Fruit fly (Drosophila melanogaster) whole organism, embryonic: ENCODE results near the gene CG32599.
A peak's percentile ranks its signal among the peaks of the same experiment; 100 is the strongest.

ENCODE experiments used
- Antp ChIP-seq: fragments of 200-800 bp; sonication (Bioruptor generic); optimal IDR thresholded peaks from 3 replicates; lab custom pipeline; 2016; ENCODE audit warnings: missing biosample characterization, missing genetic modification characterization
- Atf6 ChIP-seq: fragments of 200-800 bp; sonication (Bioruptor generic); IDR thresholded peaks from 2 replicates; pipeline ENCODE4 v1.3.6; 2022; ENCODE audit warnings: missing biosample characterization, missing genetic modification characterization
- CG10565 ChIP-seq: fragments of 200-800 bp; sonication (Bioruptor generic); optimal IDR thresholded peaks from 3 replicates; lab custom pipeline; 2016; ENCODE audit warnings: missing biosample characterization, mild to moderate bottlenecking, missing genetic modification characterization
- CG12236 ChIP-seq: fragments of 200-800 bp; sonication (Bioruptor generic); optimal IDR thresholded peaks from 2 replicates; lab custom pipeline; 2016; ENCODE audit warnings: missing biosample characterization, missing genetic modification characterization
- CG15696 ChIP-seq: fragments of 200-800 bp; sonication (Bioruptor generic); optimal IDR thresholded peaks from 2 replicates; lab custom pipeline; 2019; ENCODE audit warnings: missing biosample characterization, mild to moderate bottlenecking, missing genetic modification characterization, moderate library complexity
- CG1602 ChIP-seq: fragments of 200-800 bp; sonication (Bioruptor generic); optimal IDR thresholded peaks from 3 replicates; lab custom pipeline; 2016; ENCODE audit warnings: missing biosample characterization, missing genetic modification characterization
- CG1647 ChIP-seq: fragments of 200-800 bp; sonication (Bioruptor generic); optimal IDR thresholded peaks from 3 replicates; lab custom pipeline; 2016; ENCODE audit warnings: missing biosample characterization, missing genetic modification characterization
- CG17829 ChIP-seq: fragments of 200-800 bp; optimal IDR thresholded peaks from 2 replicates; lab custom pipeline; 2019; ENCODE audit warnings: missing biosample characterization, mild to moderate bottlenecking, missing genetic modification characterization, moderate library complexity
- CG18619 ChIP-seq: fragments of 200-800 bp; sonication (Bioruptor generic); optimal IDR thresholded peaks from 3 replicates; lab custom pipeline; 2017; ENCODE audit warnings: missing biosample characterization, mild to moderate bottlenecking, missing genetic modification characterization
- CG2202 ChIP-seq: fragments of 200-800 bp; sonication (Bioruptor generic); optimal IDR thresholded peaks from 2 replicates; lab custom pipeline; 2018; ENCODE audit warnings: missing biosample characterization, mild to moderate bottlenecking, missing genetic modification characterization
- CG33213 ChIP-seq: fragments of 200-800 bp; sonication (Bioruptor generic); optimal IDR thresholded peaks from 3 replicates; lab custom pipeline; 2016; ENCODE audit warnings: missing biosample characterization, missing genetic modification characterization
- CG3995 ChIP-seq: fragments of 200-800 bp; sonication (Bioruptor generic); optimal IDR thresholded peaks from 3 replicates; lab custom pipeline; 2016; ENCODE audit warnings: missing biosample characterization, missing genetic modification characterization
- CG4282 ChIP-seq: fragments of 200-800 bp; sonication (Bioruptor generic); optimal IDR thresholded peaks from 2 replicates; lab custom pipeline; 2016; ENCODE audit warnings: missing biosample characterization, missing genetic modification characterization
- CG4328 ChIP-seq: fragments of 200-800 bp; sonication (Bioruptor generic); optimal IDR thresholded peaks from 3 replicates; lab custom pipeline; 2017; ENCODE audit warnings: missing biosample characterization, missing genetic modification reagents, missing genetic modification characterization
- CG6765 ChIP-seq: fragments of 200-800 bp; sonication (Bioruptor generic); optimal IDR thresholded peaks from 3 replicates; lab custom pipeline; 2017; ENCODE audit warnings: missing biosample characterization, mild to moderate bottlenecking, missing genetic modification characterization
- CG7556 ChIP-seq: fragments of 200-800 bp; sonication (Bioruptor generic); optimal IDR thresholded peaks from 2 replicates; lab custom pipeline; 2017; ENCODE audit warnings: missing biosample characterization, mild to moderate bottlenecking, missing genetic modification characterization
- CG8281 ChIP-seq: fragments of 200-800 bp; sonication (Bioruptor generic); optimal IDR thresholded peaks from 2 replicates; lab custom pipeline; 2018; ENCODE audit warnings: missing biosample characterization, mild to moderate bottlenecking, missing genetic modification characterization, moderate library complexity
- CG8388 ChIP-seq: fragments of 200-800 bp; sonication (Bioruptor generic); optimal IDR thresholded peaks from 2 replicates; lab custom pipeline; 2019; ENCODE audit warnings: missing biosample characterization, mild to moderate bottlenecking, missing genetic modification characterization, moderate library complexity
- CG9215 ChIP-seq: fragments of 200-800 bp; sonication (Bioruptor generic); IDR thresholded peaks from 2 replicates; pipeline ENCODE4 v1.3.6; 2022; ENCODE audit warnings: missing biosample characterization, missing genetic modification characterization
- CrebB ChIP-seq: fragments of 200-800 bp; sonication (Bioruptor generic); optimal IDR thresholded peaks from 3 replicates; lab custom pipeline; 2018; ENCODE audit warnings: missing biosample characterization, mild to moderate bottlenecking, missing genetic modification characterization
- D19A ChIP-seq: fragments of 200-800 bp; optimal IDR thresholded peaks from 3 replicates; lab custom pipeline; 2019; ENCODE audit warnings: missing biosample characterization, mild to moderate bottlenecking, missing genetic modification characterization, moderate library complexity
- Dfd ChIP-seq, 2 experiments: fragments of >200 bp; optimal IDR thresholded peaks; 2 replicates each; lab custom pipeline; 2017; ENCODE audit warnings: missing biosample characterization in 2 of 2, missing genetic modification characterization in 2 of 2
- Gug ChIP-seq: fragments of 200-800 bp; sonication (Bioruptor generic); IDR thresholded peaks from 4 replicates; pipeline ENCODE4 v1.3.6; 2022; ENCODE audit warnings: missing biosample characterization, missing genetic modification characterization
- HLH4C ChIP-seq: fragments of 200-800 bp; sonication (Bioruptor generic); IDR thresholded peaks from 3 replicates; pipeline ENCODE4 v1.3.6; 2022; ENCODE audit warnings: missing biosample characterization, missing genetic modification characterization; ENCODE audit not compliant: partially characterized antibody
- MESR4 ChIP-seq: fragments of 200-800 bp; sonication (Bioruptor generic); optimal IDR thresholded peaks from 2 replicates; lab custom pipeline; 2018; ENCODE audit warnings: missing biosample characterization, mild to moderate bottlenecking, missing genetic modification characterization, moderate library complexity
- NFAT ChIP-seq: fragments of 200-800 bp; sonication (Bioruptor generic); IDR thresholded peaks from 2 replicates; pipeline ENCODE4 v1.3.6; 2022; ENCODE audit warnings: missing biosample characterization, missing genetic modification characterization
- Opbp ChIP-seq: fragments of 200-800 bp; sonication (Bioruptor generic); IDR thresholded peaks from 3 replicates; pipeline ENCODE4 v1.3.6; 2022; ENCODE audit warnings: missing biosample characterization, missing genetic modification characterization; ENCODE audit not compliant: partially characterized antibody
- Poxn ChIP-seq: fragments of 200-800 bp; sonication (Bioruptor generic); IDR thresholded peaks from 2 replicates; pipeline ENCODE4 v1.3.6; 2022; ENCODE audit warnings: missing biosample characterization, missing genetic modification characterization
- bbx ChIP-seq: fragments of 200-800 bp; sonication (Bioruptor generic); IDR thresholded peaks from 2 replicates; pipeline ENCODE4 v1.3.6; 2022; ENCODE audit warnings: missing biosample characterization, missing genetic modification characterization; ENCODE audit not compliant: partially characterized antibody
- corto ChIP-seq: fragments of 200-800 bp; sonication (Bioruptor generic); optimal IDR thresholded peaks from 2 replicates; lab custom pipeline; 2016; ENCODE audit warnings: missing biosample characterization, mild to moderate bottlenecking, missing genetic modification characterization, moderate library complexity
- dan ChIP-seq: fragments of 200-800 bp; sonication (Bioruptor generic); IDR thresholded peaks from 2 replicates; pipeline ENCODE4 v1.3.6; 2022; ENCODE audit warnings: missing biosample characterization, missing genetic modification characterization
- eve ChIP-seq, 2 experiments: fragments of >200 bp; optimal IDR thresholded peaks; 2 replicates each; lab custom pipeline; 2017; ENCODE audit warnings: missing biosample characterization in 2 of 2, missing genetic modification characterization in 2 of 2
- gro ChIP-seq: fragments of 200-800 bp; sonication (Bioruptor generic); optimal IDR thresholded peaks from 2 replicates; lab custom pipeline; 2016; ENCODE audit warnings: missing biosample characterization, missing genetic modification characterization
- hb ChIP-seq: fragments of 200-800 bp; sonication (Bioruptor generic); IDR thresholded peaks from 3 replicates; pipeline ENCODE4 v1.3.6; 2022; ENCODE audit warnings: missing biosample characterization, missing genetic modification characterization; ENCODE audit not compliant: partially characterized antibody
- hkb ChIP-seq, 2 experiments: fragments of 200-800 bp in 1 of 2; fragments of >200 bp in 1 of 2; sonication (Bioruptor generic) in 1 of 2; IDR thresholded peaks in 1 of 2; optimal IDR thresholded peaks in 1 of 2; 2 replicates each; pipeline versions ENCODE4 v1.3.6 to Lab custom; 2017 to 2022; ENCODE audit warnings: missing biosample characterization in 1 of 2, missing genetic modification characterization in 1 of 2
- mirr ChIP-seq: fragments of 200-800 bp; sonication (Bioruptor generic); optimal IDR thresholded peaks from 3 replicates; lab custom pipeline; 2018; ENCODE audit warnings: missing biosample characterization, mild to moderate bottlenecking, missing genetic modification characterization
- mld ChIP-seq: fragments of 200-800 bp; sonication (Bioruptor generic); IDR thresholded peaks from 3 replicates; pipeline ENCODE4 v1.3.6; 2022; ENCODE audit warnings: missing biosample characterization, missing genetic modification characterization; ENCODE audit not compliant: partially characterized antibody
- nau ChIP-seq: fragments of 200-800 bp; sonication (Bioruptor generic); optimal IDR thresholded peaks from 3 replicates; lab custom pipeline; 2017; ENCODE audit warnings: missing biosample characterization, mild to moderate bottlenecking, missing genetic modification characterization, missing genetic modification reagents
- odd ChIP-seq: fragments of 200-800 bp; sonication (Bioruptor generic); optimal IDR thresholded peaks from 2 replicates; lab custom pipeline; 2017; ENCODE audit warnings: missing biosample characterization, mild to moderate bottlenecking, missing genetic modification characterization
- pan ChIP-seq, 4 experiments: fragments of >200 bp in 3 of 4; fragments of 200-800 bp in 1 of 4; sonication (Bioruptor generic) in 1 of 4; optimal IDR thresholded peaks in 3 of 4; IDR thresholded peaks in 1 of 4; 2 replicates each; pipeline versions ENCODE4 v1.3.6 to Lab custom; 2017 to 2022; ENCODE audit warnings: missing biosample characterization in 2 of 4, missing genetic modification characterization in 2 of 4, mixed read lengths in 1 of 4
- pho ChIP-seq: fragments of 200-800 bp; sonication (Bioruptor generic); optimal IDR thresholded peaks from 2 replicates; lab custom pipeline; 2016; ENCODE audit warnings: missing biosample characterization, missing genetic modification characterization
- pum ChIP-seq: fragments of 200-800 bp; sonication (Bioruptor generic); optimal IDR thresholded peaks from 2 replicates; lab custom pipeline; 2016; ENCODE audit warnings: missing biosample characterization, missing genetic modification characterization
- salm ChIP-seq: fragments of 200-800 bp; sonication (Bioruptor generic); optimal IDR thresholded peaks from 2 replicates; lab custom pipeline; 2018; ENCODE audit warnings: missing biosample characterization, mild to moderate bottlenecking, missing genetic modification characterization
- sisA ChIP-seq: fragments of 200-800 bp; sonication (Bioruptor generic); IDR thresholded peaks from 2 replicates; pipeline ENCODE4 v1.3.6; 2022; ENCODE audit warnings: missing biosample characterization, missing genetic modification characterization
- slp2 ChIP-seq: fragments of 200-800 bp; sonication (Bioruptor generic); optimal IDR thresholded peaks from 2 replicates; lab custom pipeline; 2016; ENCODE audit warnings: missing biosample characterization, missing genetic modification characterization
- tgo ChIP-seq: fragments of 200-800 bp; sonication (Bioruptor generic); IDR thresholded peaks from 3 replicates; pipeline ENCODE4 v1.3.6; 2022; ENCODE audit warnings: missing biosample characterization, missing genetic modification characterization
- tup ChIP-seq: fragments of 200-800 bp; sonication (Bioruptor generic); optimal IDR thresholded peaks from 2 replicates; lab custom pipeline; 2016; ENCODE audit warnings: missing biosample characterization, mild to moderate bottlenecking, missing genetic modification characterization, moderate library complexity
- zen ChIP-seq: fragments of 200-800 bp; sonication (Bioruptor generic); optimal IDR thresholded peaks from 3 replicates; lab custom pipeline; 2018; ENCODE audit warnings: missing biosample characterization, mild to moderate bottlenecking, missing genetic modification characterization, moderate library complexity

CG32599 gene

dm6 chrX:14247035-14247786 is 3.7 kb downstream of the CG32599 start, which contains the start of gene mud (continued):
- TF ChIP-seq CrebB (tag; lab: Kevin White, UChicago): no peak
- TF ChIP-seq MESR4 (GFP tag; lab: Kevin White, UChicago): no peak
- no peak for TF ChIP-seq hkb (optimal IDR thresholded peaks at IDR 0.05; lab: Kevin White, UChicago)
- no peak for TF ChIP-seq hkb (GFP tag; IDR thresholded peaks at IDR 0.05; lab: Robert Waterston, UW)
- TF ChIP-seq salm: no peak
- no peak for TF ChIP-seq eve (GFP tag; optimal IDR thresholded peaks at IDR 0.05; lab: Kevin White, UChicago)
- TF ChIP-seq CG2202 (tag; lab: Kevin White, UChicago): no peak
- TF ChIP-seq sisA (GFP tag; lab: Robert Waterston, UW): 0 out of 2 replicates have a peak, but pooled peaks have one; percentile 30
- TF ChIP-seq zen (tag; lab: Kevin White, UChicago): peak; percentile 19
- TF ChIP-seq slp2 (GFP tag; lab: Kevin White, UChicago): no peak
- TF ChIP-seq odd (GFP tag; lab: Kevin White, UChicago): no peak
- TF ChIP-seq CG4328 (GFP tag; lab: Kevin White, UChicago): no peak
- TF ChIP-seq CG8388: peak; percentile 21
- no peak for TF ChIP-seq gro (GFP tag; lab: Kevin White, UChicago)
- no peak; the same call in 2 of the 3 replicates for TF ChIP-seq tgo
- no peak for TF ChIP-seq nau (GFP tag; lab: Kevin White, UChicago)
- no peak for TF ChIP-seq pho
- no peak for TF ChIP-seq CG12236
- TF ChIP-seq mirr (GFP tag; lab: Kevin White, UChicago): no peak
- TF ChIP-seq CG9215: no peak
- peak; percentile 69; the same call in 2 of the 3 replicates for TF ChIP-seq Opbp (GFP tag; lab: Robert Waterston, UW)
- TF ChIP-seq HLH4C (GFP tag; lab: Robert Waterston, UW): peak; percentile 77
- TF ChIP-seq CG10565 (GFP tag; lab: Kevin White, UChicago): no peak
- TF ChIP-seq mld (GFP tag; lab: Robert Waterston, UW): peak; percentile 38; the same call in 1 of the 3 replicates
- no peak for TF ChIP-seq pum (GFP tag; lab: Kevin White, UChicago)
- no peak for TF ChIP-seq CG1647 (GFP tag; lab: Kevin White, UChicago)
- peak; percentile 77 for TF ChIP-seq bbx (GFP tag; lab: Robert Waterston, UW)
- no peak for TF ChIP-seq Dfd (GFP tag; optimal IDR thresholded peaks at IDR 0.05; lab: Kevin White, UChicago)
- TF ChIP-seq dan (GFP tag; lab: Robert Waterston, UW): no peak
- TF ChIP-seq CG8281 (tag; lab: Kevin White, UChicago): no peak
- no peak for TF ChIP-seq CG1602 (GFP tag; lab: Kevin White, UChicago)
- no peak for TF ChIP-seq CG3995 (GFP tag; lab: Kevin White, UChicago)
- TF ChIP-seq CG6765 (GFP tag; lab: Kevin White, UChicago): no peak
- TF ChIP-seq CG4282 (GFP tag; lab: Kevin White, UChicago): no peak
- TF ChIP-seq Antp (GFP tag; lab: Kevin White, UChicago): no peak
- TF ChIP-seq tup (GFP tag; lab: Kevin White, UChicago): no peak
- no peak for TF ChIP-seq Atf6
- TF ChIP-seq Poxn (GFP tag; lab: Robert Waterston, UW): no peak
- no peak; the same call in 3 of the 4 replicates for TF ChIP-seq Gug (GFP tag; lab: Robert Waterston, UW)
- no peak for TF ChIP-seq CG7556 (GFP tag; lab: Kevin White, UChicago)
- 0 out of 2 replicates have a peak, but pooled peaks have one; percentile 26 for TF ChIP-seq NFAT (GFP tag; lab: Robert Waterston, UW)
- TF ChIP-seq corto (GFP tag; lab: Kevin White, UChicago): no peak
- TF ChIP-seq hb (GFP tag; lab: Robert Waterston, UW): peak; percentile 77
- TF ChIP-seq pan (optimal IDR thresholded peaks at IDR 0.05; lab: Kevin White, UChicago): no peak
- peak in 1 of 2 experiments; percentile 21 for TF ChIP-seq pan (GFP tag; optimal IDR thresholded peaks at IDR 0.05 in 1 of 2, IDR thresholded peaks at IDR 0.05 in 1 of 2)
- TF ChIP-seq CG17829 (tag; lab: Kevin White, UChicago): peak; percentile 53
- no peak for TF ChIP-seq CG33213 (GFP tag; lab: Kevin White, UChicago)
- TF ChIP-seq CG15696 (tag; lab: Kevin White, UChicago): peak; percentile 14
- no peak for TF ChIP-seq D19A (tag; lab: Kevin White, UChicago)
- TF ChIP-seq CG18619 (GFP tag; lab: Kevin White, UChicago): peak; percentile 12
